Worm (Caenorhabditis elegans): ENCODE results near the gene str-260.
"Not testable (repeated sequence)": the region's sequence is repeated elsewhere in the genome, so short reads cannot be mapped to it uniquely, and the experiment has no call there.

- TF ChIP-seq ets-4 (tag; optimal IDR thresholded peaks at IDR 0.05); sox-4 (tag; optimal IDR thresholded peaks at IDR 0.05); sox-2 (GFP tag; IDR thresholded peaks at IDR 0.05); fkh-10 (GFP tag; optimal IDR thresholded peaks at IDR 0.05); ama-1 (optimal IDR thresholded peaks at IDR 0.05); hlh-30 (tag; optimal IDR thresholded peaks at IDR 0.05; ENCODE audit: insufficient read depth); C38D4.7 (GFP tag; optimal IDR thresholded peaks at IDR 0.05); nhr-11 (tag; optimal IDR thresholded peaks at IDR 0.05); F13H6.1 (tag; optimal IDR thresholded peaks at IDR 0.05); che-1 (tag; optimal IDR thresholded peaks at IDR 0.05); ceh-31 (tag; optimal IDR thresholded peaks at IDR 0.05); tbx-2 (tag; optimal IDR thresholded peaks at IDR 0.05); ceh-48 (tag; optimal IDR thresholded peaks at IDR 0.05); hlh-6 (tag; optimal IDR thresholded peaks at IDR 0.05): not testable (repeated sequence)
Measured at ce11 chrV:3572408-3572807, 45.4 kb downstream of the str-260 start, which contains the start of gene F40C5.1.
